Fruit fly (Drosophila melanogaster) whole organism, embryonic: Measurements from ENCODE around the gene TwdlW.

Experiments used
- Adf1 ChIP-seq: fragments of 200-800 bp; sonication (Bioruptor generic); IDR thresholded peaks from 2 replicates; pipeline ENCODE4 v1.3.6; 2022; ENCODE audit warnings: missing biosample characterization, missing genetic modification characterization
- Atf-2 ChIP-seq: fragments of 200-800 bp; sonication (Bioruptor generic); optimal IDR thresholded peaks from 2 replicates; lab custom pipeline; 2016; ENCODE audit warnings: missing biosample characterization, missing genetic modification characterization
- Bdp1 ChIP-seq: fragments of 200-800 bp; sonication (Bioruptor generic); optimal IDR thresholded peaks from 3 replicates; lab custom pipeline; 2016; ENCODE audit warnings: missing biosample characterization, missing genetic modification characterization
- CG10979 ChIP-seq: fragments of 200-800 bp; sonication (Bioruptor generic); optimal IDR thresholded peaks from 2 replicates; lab custom pipeline; 2018; ENCODE audit warnings: missing biosample characterization, mild to moderate bottlenecking, missing genetic modification characterization, moderate library complexity
- CG11504 ChIP-seq: fragments of 200-800 bp; sonication (Bioruptor generic); optimal IDR thresholded peaks from 3 replicates; lab custom pipeline; 2019; ENCODE audit warnings: missing biosample characterization, mild to moderate bottlenecking, missing genetic modification characterization, moderate library complexity
- CG12391 ChIP-seq: fragments of 200-800 bp; sonication (Bioruptor generic); optimal IDR thresholded peaks from 3 replicates; lab custom pipeline; 2018; ENCODE audit warnings: missing biosample characterization, mild to moderate bottlenecking, missing genetic modification characterization, moderate library complexity
- CG12769 ChIP-seq: fragments of 200-800 bp; sonication (Bioruptor generic); optimal IDR thresholded peaks from 2 replicates; lab custom pipeline; 2019; ENCODE audit warnings: missing biosample characterization, mild to moderate bottlenecking, missing genetic modification characterization, moderate library complexity
- CG14860 ChIP-seq: fragments of 200-800 bp; sonication (Bioruptor generic); IDR thresholded peaks from 3 replicates; pipeline ENCODE4 v1.3.6; 2022; ENCODE audit warnings: missing biosample characterization, missing genetic modification characterization; ENCODE audit not compliant: partially characterized antibody
- CG16863 ChIP-seq: fragments of 200-800 bp; sonication (Bioruptor generic); optimal IDR thresholded peaks from 3 replicates; lab custom pipeline; 2016; ENCODE audit warnings: missing biosample characterization, missing genetic modification characterization
- CG17328 ChIP-seq: fragments of 200-800 bp; sonication (Bioruptor generic); IDR thresholded peaks from 2 replicates; pipeline ENCODE4 v1.3.6; 2022; ENCODE audit warnings: missing biosample characterization, missing genetic modification characterization
- CG17802 ChIP-seq: fragments of 200-800 bp; sonication (Bioruptor generic); optimal IDR thresholded peaks from 2 replicates; lab custom pipeline; 2018; ENCODE audit warnings: missing biosample characterization, mild to moderate bottlenecking, missing genetic modification characterization, moderate library complexity
- CG18599 ChIP-seq: fragments of 200-800 bp; sonication (Bioruptor generic); optimal IDR thresholded peaks from 3 replicates; lab custom pipeline; 2017; ENCODE audit warnings: missing biosample characterization, missing genetic modification characterization, mild to moderate bottlenecking, moderate library complexity, missing genetic modification reagents
- CG3281 ChIP-seq: fragments of 200-800 bp; sonication (Bioruptor generic); optimal IDR thresholded peaks from 3 replicates; lab custom pipeline; 2017; ENCODE audit warnings: missing biosample characterization, mild to moderate bottlenecking, missing genetic modification characterization
- CG33213 ChIP-seq: fragments of 200-800 bp; sonication (Bioruptor generic); optimal IDR thresholded peaks from 3 replicates; lab custom pipeline; 2016; ENCODE audit warnings: missing biosample characterization, missing genetic modification characterization
- CG3847 ChIP-seq: fragments of 200-800 bp; sonication (Bioruptor generic); IDR thresholded peaks from 2 replicates; pipeline ENCODE4 v1.3.6; 2022; ENCODE audit warnings: missing biosample characterization, missing genetic modification characterization
- CG4730 ChIP-seq: fragments of 200-800 bp; sonication (Bioruptor generic); IDR thresholded peaks from 2 replicates; pipeline ENCODE4 v1.3.6; 2022; ENCODE audit warnings: missing biosample characterization, missing genetic modification characterization
- CG7357 ChIP-seq: fragments of 200-800 bp; sonication (Bioruptor generic); IDR thresholded peaks from 3 replicates; pipeline ENCODE4 v1.3.6; 2022; ENCODE audit warnings: missing biosample characterization, missing genetic modification characterization
- CG8944 ChIP-seq: fragments of 200-800 bp; sonication (Bioruptor generic); optimal IDR thresholded peaks from 3 replicates; lab custom pipeline; 2016; ENCODE audit warnings: missing biosample characterization, missing genetic modification characterization
- CrebB ChIP-seq: fragments of 200-800 bp; sonication (Bioruptor generic); optimal IDR thresholded peaks from 3 replicates; lab custom pipeline; 2018; ENCODE audit warnings: missing biosample characterization, mild to moderate bottlenecking, missing genetic modification characterization
- D ChIP-seq, 2 experiments: fragments of 200-800 bp in 1 of 2; fragments of >200 bp in 1 of 2; sonication (Bioruptor generic) in 1 of 2; optimal IDR thresholded peaks; 2 replicates in 1 of 2; 3 replicates in 1 of 2; lab custom pipeline; 2017; ENCODE audit warnings: mild to moderate bottlenecking in 1 of 2, missing biosample characterization in 1 of 2, missing genetic modification characterization in 1 of 2, missing genetic modification reagents in 1 of 2
- Ets65A ChIP-seq: fragments of 200-800 bp; sonication (Bioruptor generic); peaks from one replicate; lab custom pipeline; 2016; ENCODE audit warnings: missing biosample characterization, missing genetic modification characterization
- Hmr ChIP-seq: fragments of 200-800 bp; sonication (Bioruptor generic); optimal IDR thresholded peaks from 3 replicates; lab custom pipeline; 2017; ENCODE audit warnings: mild to moderate bottlenecking, missing biosample characterization, missing genetic modification reagents, missing genetic modification characterization
- Hr78 ChIP-seq, 2 experiments: fragments of 200-800 bp in 1 of 2; fragments of >200 bp in 1 of 2; sonication (Bioruptor generic) in 1 of 2; optimal IDR thresholded peaks; 2 replicates each; lab custom pipeline; 2017 to 2019; ENCODE audit warnings: missing biosample characterization in 2 of 2, missing genetic modification characterization in 2 of 2, mild to moderate bottlenecking in 1 of 2, moderate library complexity in 1 of 2
- MBD-R2 ChIP-seq: fragments of 200-800 bp; sonication (Bioruptor generic); IDR thresholded peaks from 2 replicates; pipeline ENCODE4 v1.3.6; 2022; ENCODE audit warnings: missing biosample characterization, missing genetic modification characterization
- Meics ChIP-seq: fragments of 200-800 bp; sonication (Bioruptor generic); optimal IDR thresholded peaks from 2 replicates; lab custom pipeline; 2017; ENCODE audit warnings: missing biosample characterization, mild to moderate bottlenecking, missing genetic modification characterization
- NK7.1 ChIP-seq: fragments of 200-800 bp; sonication (Bioruptor generic); optimal IDR thresholded peaks from 3 replicates; lab custom pipeline; 2016; ENCODE audit warnings: missing biosample characterization, missing genetic modification characterization
- Trl ChIP-seq, 3 experiments: fragments of >200 bp in 2 of 3; fragments of 200-800 bp in 1 of 3; sonication (Bioruptor generic) in 1 of 3; optimal IDR thresholded peaks; 2 replicates in 1 of 3; 3 replicates in 2 of 3; lab custom pipeline; 2016 to 2017; ENCODE audit warnings: missing biosample characterization in 1 of 3, missing genetic modification characterization in 1 of 3
- Xbp1 ChIP-seq: fragments of 200-800 bp; sonication (Bioruptor generic); optimal IDR thresholded peaks from 3 replicates; lab custom pipeline; 2016; ENCODE audit warnings: missing biosample characterization, mild to moderate bottlenecking, missing genetic modification characterization
- ara ChIP-seq: fragments of 200-800 bp; sonication (Bioruptor generic); IDR thresholded peaks from 2 replicates; pipeline ENCODE4 v1.3.6; 2022; ENCODE audit warnings: missing biosample characterization, missing genetic modification characterization
- az2 ChIP-seq: fragments of 200-800 bp; sonication (Bioruptor generic); optimal IDR thresholded peaks from 3 replicates; lab custom pipeline; 2016; ENCODE audit warnings: missing biosample characterization, missing genetic modification characterization
- bowl ChIP-seq: fragments of 200-800 bp; sonication (Bioruptor generic); IDR thresholded peaks from 2 replicates; pipeline ENCODE4 v1.3.6; 2022; ENCODE audit warnings: missing biosample characterization, missing genetic modification characterization
- cwo ChIP-seq: fragments of 200-800 bp; sonication (Bioruptor generic); optimal IDR thresholded peaks from 3 replicates; lab custom pipeline; 2017; ENCODE audit warnings: missing biosample characterization, missing genetic modification characterization, mild to moderate bottlenecking, moderate library complexity, missing genetic modification reagents
- emc ChIP-seq: fragments of 200-800 bp; sonication (Bioruptor generic); optimal IDR thresholded peaks from 2 replicates; lab custom pipeline; 2016; ENCODE audit warnings: missing biosample characterization, missing genetic modification characterization
- esg ChIP-seq: fragments of 200-800 bp; sonication (Bioruptor generic); conservative IDR thresholded peaks from 2 replicates; pipeline ENCODE4 v1.3.6; 2022; ENCODE audit warnings: missing biosample characterization, missing genetic modification characterization
- gcm ChIP-seq: fragments of 200-800 bp; sonication (Bioruptor generic); optimal IDR thresholded peaks from 2 replicates; lab custom pipeline; 2019; ENCODE audit warnings: missing biosample characterization, mild to moderate bottlenecking, missing genetic modification characterization, moderate library complexity
- gcm2 ChIP-seq: fragments of 200-800 bp; sonication (Bioruptor generic); optimal IDR thresholded peaks from 2 replicates; lab custom pipeline; 2016; ENCODE audit warnings: missing biosample characterization, missing genetic modification characterization
- hbn ChIP-seq: fragments of 200-800 bp; sonication (Bioruptor generic); IDR thresholded peaks from 2 replicates; pipeline ENCODE4 v1.3.6; 2022; ENCODE audit warnings: missing biosample characterization, missing genetic modification characterization; ENCODE audit not compliant: partially characterized antibody
- hth ChIP-seq: fragments of >200 bp; optimal IDR thresholded peaks from 2 replicates; lab custom pipeline; 2017; ENCODE audit warnings: inconsistent platforms
- ind ChIP-seq: fragments of 200-800 bp; sonication (Bioruptor generic); optimal IDR thresholded peaks from 3 replicates; lab custom pipeline; 2016; ENCODE audit warnings: missing biosample characterization, missing genetic modification characterization
- lab ChIP-seq: fragments of 200-800 bp; sonication (Bioruptor generic); optimal IDR thresholded peaks from 3 replicates; lab custom pipeline; 2017; ENCODE audit warnings: missing biosample characterization, missing genetic modification characterization, mild to moderate bottlenecking, moderate library complexity, missing genetic modification reagents
- onecut ChIP-seq: fragments of 200-800 bp; sonication (Bioruptor generic); IDR thresholded peaks from 2 replicates; pipeline ENCODE4 v1.3.6; 2022; ENCODE audit warnings: missing biosample characterization, missing genetic modification characterization
- pfk ChIP-seq: fragments of 200-800 bp; sonication (Bioruptor generic); optimal IDR thresholded peaks from 2 replicates; lab custom pipeline; 2018; ENCODE audit warnings: missing biosample characterization, mild to moderate bottlenecking, missing genetic modification characterization, moderate library complexity
- pho ChIP-seq: fragments of 200-800 bp; sonication (Bioruptor generic); optimal IDR thresholded peaks from 2 replicates; lab custom pipeline; 2016; ENCODE audit warnings: missing biosample characterization, missing genetic modification characterization
- sens ChIP-seq: fragments of 200-800 bp; sonication (Bioruptor generic); peaks from one replicate; lab custom pipeline; 2016; ENCODE audit warnings: missing biosample characterization, missing genetic modification characterization
- so ChIP-seq: fragments of 200-800 bp; sonication (Bioruptor generic); IDR thresholded peaks from 3 replicates; pipeline ENCODE4 v1.3.6; 2022; ENCODE audit warnings: missing biosample characterization, missing genetic modification characterization
- sr ChIP-seq: fragments of 200-800 bp; sonication (Bioruptor generic); IDR thresholded peaks from 3 replicates; pipeline ENCODE4 v1.3.6; 2022; ENCODE audit warnings: missing biosample characterization, missing genetic modification characterization
- ttk ChIP-seq: fragments of 200-800 bp; sonication (Bioruptor generic); IDR thresholded peaks from 2 replicates; pipeline ENCODE4 v2.1.2; 2022; ENCODE audit warnings: missing biosample characterization, missing genetic modification characterization
- wor ChIP-seq: fragments of 200-800 bp; sonication (Bioruptor generic); IDR thresholded peaks from 2 replicates; pipeline ENCODE4 v1.3.6; 2022; ENCODE audit warnings: missing biosample characterization, missing genetic modification characterization

Gene TwdlW

dm6 chr3R:17142304-17142703 lies at the start of gene TwdlW:
Gene TwdlW (minus strand): TSS chr3R:17142404.
- TF ChIP-seq CG3847 (GFP tag; lab: Robert Waterston, UW) (no peak), ind (no peak), CG33213 (GFP tag; lab: Kevin White, UChicago) (no peak), Trl (optimal IDR thresholded peaks at IDR 0.05; lab: Kevin White, UChicago) (no peak), Trl (GFP tag; optimal IDR thresholded peaks at IDR 0.05; lab: Kevin White, UChicago) (no peak), emc (GFP tag; lab: Kevin White, UChicago) (no peak), sr (GFP tag; lab: Robert Waterston, UW) (0 out of 3 replicates have a peak, but pooled peaks have one; percentile 29), CrebB (tag; lab: Kevin White, UChicago) (no peak), D (optimal IDR thresholded peaks at IDR 0.05; lab: Kevin White, UChicago) (no peak), D (GFP tag; optimal IDR thresholded peaks at IDR 0.05; lab: Kevin White, UChicago) (no peak), gcm2 (GFP tag; lab: Kevin White, UChicago) (no peak), ttk (GFP tag; lab: Robert Waterston, UW) (no peak), Bdp1 (no peak), Ets65A (GFP tag; lab: Kevin White, UChicago) (no peak), Atf-2 (no peak), bowl (GFP tag; lab: Robert Waterston, UW) (0 out of 2 replicates have a peak, but pooled peaks have one; percentile 8), wor (GFP tag; lab: Robert Waterston, UW) (no peak)

- TF ChIP-seq NK7.1 (GFP tag; lab: Kevin White, UChicago), result no peak
- no peak for TF ChIP-seq ara (GFP tag; lab: Robert Waterston, UW)
- TF ChIP-seq Meics (GFP tag; lab: Kevin White, UChicago), result peak; percentile 21
- TF ChIP-seq lab (GFP tag; lab: Kevin White, UChicago), result peak; percentile 61
- no peak for TF ChIP-seq CG10979 (tag; lab: Kevin White, UChicago)
- TF ChIP-seq CG8944 (GFP tag; lab: Kevin White, UChicago), result no peak
- no peak for TF ChIP-seq Adf1 (GFP tag; lab: Robert Waterston, UW)
- TF ChIP-seq CG4730, result no peak
- TF ChIP-seq Hr78 (GFP tag; optimal IDR thresholded peaks at IDR 0.05; lab: Kevin White, UChicago), result no peak
- TF ChIP-seq CG17328 (GFP tag; lab: Robert Waterston, UW), result no peak
- peak; percentile 12 for TF ChIP-seq Hmr
- TF ChIP-seq gcm (GFP tag; lab: Kevin White, UChicago), result no peak
- TF ChIP-seq pfk, result no peak
- peak; percentile 8 for TF ChIP-seq CG3281 (GFP tag; lab: Kevin White, UChicago)
- peak; percentile 31 for TF ChIP-seq CG11504 (tag; lab: Kevin White, UChicago)
- TF ChIP-seq sens (GFP tag; lab: Kevin White, UChicago), result peak; percentile 26
- TF ChIP-seq so (GFP tag; lab: Robert Waterston, UW), result no peak
- TF ChIP-seq CG18599 (GFP tag; lab: Kevin White, UChicago), result peak; percentile 68
- TF ChIP-seq CG16863, result no peak
- peak; percentile 11 for TF ChIP-seq cwo (GFP tag; lab: Kevin White, UChicago)
These were observed 35.9 kb upstream of the TwdlW start for dm6 chr3R:17178140-17178539.

DNA sequence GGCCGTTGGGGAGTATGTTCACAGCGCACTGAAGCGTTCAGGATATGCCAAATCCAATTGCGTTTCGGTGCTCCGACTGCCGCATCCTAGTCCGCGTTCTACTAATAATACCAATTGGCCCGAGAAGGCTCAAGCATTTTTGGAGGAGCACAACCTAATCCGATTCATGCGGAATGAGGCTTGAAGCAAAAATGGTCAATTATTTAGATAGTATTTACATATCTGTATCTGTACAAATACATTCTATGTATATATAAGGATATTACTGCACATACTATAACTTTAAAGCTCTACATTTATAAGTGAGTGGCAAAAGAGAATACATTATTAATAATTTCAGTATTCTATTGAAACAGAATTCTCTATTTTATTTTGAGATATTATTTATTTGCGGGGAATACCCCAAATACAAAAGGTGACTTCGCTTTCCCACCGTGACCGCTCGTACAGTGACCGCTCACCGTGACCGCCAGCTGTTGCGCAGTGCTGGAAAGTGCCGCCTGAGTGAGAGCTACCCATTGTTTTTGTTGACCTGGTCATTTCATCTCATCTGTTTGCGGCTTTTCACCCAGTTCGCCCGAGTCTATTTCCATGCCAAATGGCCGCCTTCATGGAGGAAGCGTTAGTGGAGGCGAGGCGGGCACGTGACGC lies 9.3 kb upstream of the TwdlW start, which contains the start of gene CG5292:
CG5292 (plus strand) TSS at position 486 of the 651 bp plus-strand sequence.
- TF ChIP-seq pho (GFP tag; lab: Kevin White, UChicago) (peak; percentile 50), az2 (GFP tag; lab: Kevin White, UChicago) (peak; percentile 56), CG7357 (GFP tag; lab: Robert Waterston, UW) (no peak), onecut (GFP tag; lab: Robert Waterston, UW) (peak; percentile 52), MBD-R2 (GFP tag; lab: Robert Waterston, UW) (peak; percentile 100), CG12391 (tag; lab: Kevin White, UChicago) (peak; percentile 58), CG12769 (tag; lab: Kevin White, UChicago) (no peak), CG14860 (GFP tag; lab: Robert Waterston, UW) (peak; percentile 51; the same call in 2 of the 3 replicates), CG17802 (tag; lab: Kevin White, UChicago) (no peak), esg (GFP tag; lab: Robert Waterston, UW) (peak; percentile 34; the same call in 1 of the 2 replicates), hth (lab: Kevin White, UChicago) (no peak), Xbp1 (GFP tag; lab: Kevin White, UChicago) (peak; percentile 64), Meics (GFP tag; lab: Kevin White, UChicago) (peak; percentile 58), hbn (0 out of 2 replicates have a peak, but pooled peaks have one; percentile 35)
